Worm (Caenorhabditis elegans) whole organism, midembryonic: ENCODE measurements around the gene W09H1.4.

ENCODE experiments used
- T22C8.4 ChIP-seq: fragments of 200-800 bp; sonication (Bioruptor generic); IDR thresholded peaks from 2 replicates; pipeline ENCODE4 v1.3.6; 2022; ENCODE audit warnings: missing genetic modification characterization, missing compliant biosample characterization
- cog-1 ChIP-seq: sonication (generic microtip); optimal IDR thresholded peaks from 2 replicates; lab custom pipeline; 2016; ENCODE audit warnings: missing genetic modification characterization, missing compliant biosample characterization
- flt-1 ChIP-seq: fragments of 200-800 bp; sonication (Bioruptor generic); IDR thresholded peaks from 2 replicates; pipeline ENCODE4 v1.3.6; 2022; ENCODE audit warnings: missing genetic modification characterization, missing compliant biosample characterization
- klf-2 ChIP-seq: fragments of 200-800 bp; sonication (Bioruptor generic); conservative IDR thresholded peaks from 2 replicates; pipeline ENCODE4 v1.3.6; 2022; ENCODE audit warnings: missing genetic modification reagents, missing genetic modification characterization, missing compliant biosample characterization
- med-1 ChIP-seq: sonication (generic microtip); optimal IDR thresholded peaks from 2 replicates; lab custom pipeline; 2017; ENCODE audit warnings: missing genetic modification characterization, mild to moderate bottlenecking, missing compliant biosample characterization, antibody characterized with exemption, missing genetic modification reagents; ENCODE audit not compliant: insufficient read depth
- ref-1 ChIP-seq: fragments of 200-800 bp; sonication (Bioruptor generic); conservative IDR thresholded peaks from 2 replicates; pipeline ENCODE4 v1.3.6; 2022; ENCODE audit warnings: missing genetic modification reagents, missing genetic modification characterization, missing compliant biosample characterization
- tab-1 ChIP-seq: fragments of 200-800 bp; sonication (Bioruptor generic); IDR thresholded peaks from 2 replicates; pipeline ENCODE4 v1.3.6; 2022; ENCODE audit warnings: missing genetic modification characterization, missing compliant biosample characterization
- ztf-23 ChIP-seq: fragments of 200-800 bp; sonication (Bioruptor generic); IDR thresholded peaks from 2 replicates; pipeline ENCODE4 v1.3.6; 2022; ENCODE audit warnings: missing genetic modification reagents, missing genetic modification characterization, missing compliant biosample characterization
- ztf-29 ChIP-seq: fragments of 200-800 bp; sonication (Bioruptor generic); IDR thresholded peaks from 2 replicates; pipeline ENCODE4 v1.3.6; 2022; ENCODE audit warnings: missing genetic modification reagents, missing genetic modification characterization, missing compliant biosample characterization

W09H1.4 gene

DNA sequence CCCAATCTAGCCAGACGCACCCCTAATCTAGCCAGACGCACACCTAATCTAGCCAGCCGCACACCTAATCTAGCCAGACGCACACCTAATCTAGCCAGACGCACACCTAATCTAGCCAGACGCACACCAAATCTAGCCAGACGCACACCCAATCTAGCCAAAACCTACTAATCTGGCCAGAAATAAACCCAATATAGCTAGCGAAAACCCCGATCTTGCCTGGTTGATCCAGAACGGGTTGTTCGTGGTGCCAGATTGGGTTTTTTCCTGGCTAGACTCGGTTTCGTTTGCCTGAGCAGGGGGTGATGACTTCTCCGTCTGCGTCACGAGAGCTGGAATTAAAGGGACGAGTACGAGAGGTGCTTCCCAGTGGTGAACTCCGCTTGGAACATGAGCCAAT lies 801 bp downstream of the W09H1.4 start, which contains the start of gene W09H1.3:
Gene W09H1.3, plus strand, starts transcription at position 301 of the 400 bp plus-strand sequence.
- no peak for TF ChIP-seq ztf-29 (GFP tag; lab: Robert Waterston, UW)
- no peak for TF ChIP-seq med-1 (GFP tag; lab: Kevin White, UChicago)
- no peak for TF ChIP-seq ztf-23
- no peak for TF ChIP-seq flt-1 (GFP tag; lab: Robert Waterston, UW)
- no peak for TF ChIP-seq T22C8.4 (GFP tag; lab: Robert Waterston, UW)
- TF ChIP-seq klf-2 (GFP tag; lab: Robert Waterston, UW): no peak
- no peak for TF ChIP-seq tab-1 (GFP tag; lab: Robert Waterston, UW)
- no peak for TF ChIP-seq cog-1
- TF ChIP-seq ref-1 (GFP tag; lab: Robert Waterston, UW): no peak

DNA sequence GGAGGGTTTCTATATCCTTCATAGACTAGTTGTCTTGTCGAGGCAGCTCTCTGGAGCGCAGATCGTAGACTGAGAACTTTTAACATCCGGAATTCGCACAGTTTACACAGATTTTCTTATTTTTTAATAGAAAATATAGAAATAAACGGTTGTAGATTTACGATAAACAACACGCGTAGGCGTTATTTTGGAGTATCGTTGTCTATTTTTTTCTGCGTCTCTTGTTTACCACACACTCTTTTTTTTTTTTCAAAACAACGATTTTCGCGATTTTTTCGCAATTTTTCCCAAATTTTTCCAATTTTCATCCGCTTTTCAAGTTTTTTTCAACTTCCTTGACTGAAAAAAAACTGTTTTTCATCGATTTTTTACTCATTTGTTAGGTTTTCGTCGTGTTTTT lies 3.9 kb downstream of the W09H1.4 start, which contains the start of gene mecr-1:
Gene mecr-1, minus strand, starts transcription at position 127 of the 400 bp plus-strand sequence.
- TF ChIP-seq ref-1 (GFP tag; lab: Robert Waterston, UW) (no peak), klf-2 (GFP tag; lab: Robert Waterston, UW) (no peak), T22C8.4 (GFP tag; lab: Robert Waterston, UW) (no peak), ztf-29 (GFP tag; lab: Robert Waterston, UW) (no peak), ztf-23 (no peak), med-1 (GFP tag; lab: Kevin White, UChicago) (no peak), cog-1 (no peak), flt-1 (GFP tag; lab: Robert Waterston, UW) (no peak), tab-1 (GFP tag; lab: Robert Waterston, UW) (no peak)

DNA sequence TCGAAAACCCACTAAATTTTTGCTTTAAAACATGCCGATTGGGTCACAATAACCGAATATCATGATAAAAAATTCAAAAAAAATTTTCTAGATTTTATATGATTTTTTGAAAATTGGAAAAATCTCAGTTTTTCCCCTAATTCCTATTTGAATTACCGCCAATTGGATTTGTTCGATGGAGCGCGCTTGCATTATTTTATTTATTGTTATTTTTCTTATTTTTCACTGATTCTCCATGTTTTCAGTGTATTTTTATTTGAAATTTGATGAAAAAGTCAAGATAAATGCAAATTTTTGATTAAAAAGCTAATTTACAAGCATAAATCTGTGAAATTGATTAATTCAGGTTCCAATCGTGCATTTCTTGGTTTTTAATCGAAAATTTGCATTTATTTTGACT lies 4.8 kb downstream of the W09H1.4 start:
- no peak for TF ChIP-seq flt-1 (GFP tag; lab: Robert Waterston, UW)
- no peak for TF ChIP-seq tab-1 (GFP tag; lab: Robert Waterston, UW)
- no peak for TF ChIP-seq T22C8.4 (GFP tag; lab: Robert Waterston, UW)
- TF ChIP-seq ref-1 (GFP tag; lab: Robert Waterston, UW): no peak
- TF ChIP-seq klf-2 (GFP tag; lab: Robert Waterston, UW): no peak
- TF ChIP-seq ztf-23: no peak
- TF ChIP-seq cog-1: no peak
- TF ChIP-seq med-1 (GFP tag; lab: Kevin White, UChicago): no peak
- no peak for TF ChIP-seq ztf-29 (GFP tag; lab: Robert Waterston, UW)

DNA sequence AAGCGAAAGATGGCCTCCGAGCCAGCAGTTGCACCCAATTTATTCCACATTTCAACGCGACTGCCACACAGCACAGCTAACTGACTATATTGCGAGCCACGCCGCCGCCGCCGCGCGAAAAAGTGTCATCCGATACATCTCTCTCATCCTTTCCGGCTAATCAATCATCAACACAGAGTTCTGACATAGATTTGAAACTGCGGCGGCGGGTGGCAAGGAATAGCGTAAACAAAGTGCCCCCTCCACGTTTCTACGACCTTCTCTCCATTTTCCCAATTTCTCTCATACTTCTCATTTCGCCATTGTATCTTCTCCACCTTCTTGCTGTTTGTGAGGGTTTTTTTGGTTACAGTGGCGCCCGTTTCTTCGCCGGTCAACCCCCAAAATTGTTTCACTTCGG lies 6.0 kb downstream of the W09H1.4 start:
- no peak for TF ChIP-seq ztf-29 (GFP tag; lab: Robert Waterston, UW)
- TF ChIP-seq ref-1 (GFP tag; lab: Robert Waterston, UW): no peak
- TF ChIP-seq T22C8.4 (GFP tag; lab: Robert Waterston, UW): no peak
- no peak for TF ChIP-seq med-1 (GFP tag; lab: Kevin White, UChicago)
- TF ChIP-seq flt-1 (GFP tag; lab: Robert Waterston, UW): no peak
- no peak for TF ChIP-seq klf-2 (GFP tag; lab: Robert Waterston, UW)
- TF ChIP-seq tab-1 (GFP tag; lab: Robert Waterston, UW): no peak
- TF ChIP-seq ztf-23: no peak
- TF ChIP-seq cog-1: no peak

DNA sequence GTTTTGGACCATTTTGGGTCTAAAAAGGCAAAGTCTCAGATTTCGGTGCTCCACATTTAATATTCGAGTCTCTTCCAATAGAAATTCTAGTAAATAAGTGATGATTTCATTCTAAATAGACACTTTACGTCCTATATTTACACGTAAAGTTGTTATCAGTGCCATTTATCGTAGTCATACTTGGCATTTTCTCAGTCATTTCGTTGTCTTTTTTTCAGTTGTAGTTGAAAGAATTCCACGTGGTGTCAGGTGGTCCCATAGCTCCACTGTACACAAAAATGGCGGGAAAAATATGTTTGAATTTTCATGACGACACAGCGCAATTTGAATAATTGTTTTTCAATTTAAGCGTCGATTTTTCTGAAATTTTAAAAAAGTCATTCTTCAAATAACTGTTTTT lies 7.1 kb downstream of the W09H1.4 start:
- TF ChIP-seq cog-1: no peak
- TF ChIP-seq ztf-29 (GFP tag; lab: Robert Waterston, UW): no peak
- TF ChIP-seq klf-2 (GFP tag; lab: Robert Waterston, UW): no peak
- TF ChIP-seq ref-1 (GFP tag; lab: Robert Waterston, UW): no peak
- no peak for TF ChIP-seq ztf-23
- no peak for TF ChIP-seq T22C8.4 (GFP tag; lab: Robert Waterston, UW)
- no peak for TF ChIP-seq tab-1 (GFP tag; lab: Robert Waterston, UW)
- TF ChIP-seq flt-1 (GFP tag; lab: Robert Waterston, UW): no peak
- no peak for TF ChIP-seq med-1 (GFP tag; lab: Kevin White, UChicago)

DNA sequence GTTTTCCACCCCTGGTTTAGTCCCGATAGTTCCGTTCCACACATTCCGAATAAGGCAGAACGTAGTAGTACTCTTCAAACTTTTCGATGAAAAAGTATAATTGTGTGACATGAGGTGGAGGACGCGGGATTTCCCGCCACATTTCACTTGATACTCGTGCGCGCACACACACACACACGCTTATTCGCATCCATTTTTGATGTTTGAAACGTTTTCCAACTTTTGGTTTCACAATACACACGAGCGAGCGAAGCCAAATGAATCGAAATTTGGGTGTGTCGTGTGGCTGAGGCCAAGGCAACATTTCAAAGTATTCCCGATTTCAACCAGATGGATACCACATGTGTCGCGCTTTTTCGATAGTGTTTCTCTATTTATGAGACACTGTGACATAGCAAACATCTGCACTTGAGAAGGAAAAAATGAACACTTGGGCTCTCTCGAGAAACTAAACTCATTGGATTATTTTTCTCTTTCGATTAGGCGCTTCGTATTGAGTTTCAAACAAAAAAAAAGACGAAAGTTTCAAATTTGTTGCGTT lies 10.3 kb downstream of the W09H1.4 start:
- no peak for TF ChIP-seq ztf-23

DNA sequence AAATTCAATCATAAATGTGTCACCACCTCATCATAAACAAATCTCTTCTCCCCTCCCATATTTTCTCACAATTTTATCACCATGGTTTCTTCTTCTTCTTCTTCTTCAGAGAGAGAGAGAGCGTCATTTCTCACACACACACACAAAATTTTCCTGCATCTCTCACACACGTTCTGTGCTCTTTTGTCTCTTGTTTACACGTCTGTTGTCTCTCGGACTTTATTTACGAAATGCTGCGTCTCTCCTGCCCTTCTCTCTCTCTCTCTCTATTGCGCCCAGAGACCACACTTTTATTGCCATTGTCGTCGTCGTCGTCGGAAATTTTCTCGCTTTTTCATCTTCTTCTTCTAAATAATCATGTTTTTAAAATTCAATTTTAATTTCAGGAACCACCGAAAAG lies 11.8 kb downstream of the W09H1.4 start, which contains the start of gene lec-1:
Gene lec-1, plus strand, starts transcription at position 387 of the 400 bp plus-strand sequence.
- peak; percentile 71 for TF ChIP-seq cog-1
- no peak for TF ChIP-seq ref-1 (GFP tag; lab: Robert Waterston, UW)
- TF ChIP-seq klf-2 (GFP tag; lab: Robert Waterston, UW): no peak

DNA sequence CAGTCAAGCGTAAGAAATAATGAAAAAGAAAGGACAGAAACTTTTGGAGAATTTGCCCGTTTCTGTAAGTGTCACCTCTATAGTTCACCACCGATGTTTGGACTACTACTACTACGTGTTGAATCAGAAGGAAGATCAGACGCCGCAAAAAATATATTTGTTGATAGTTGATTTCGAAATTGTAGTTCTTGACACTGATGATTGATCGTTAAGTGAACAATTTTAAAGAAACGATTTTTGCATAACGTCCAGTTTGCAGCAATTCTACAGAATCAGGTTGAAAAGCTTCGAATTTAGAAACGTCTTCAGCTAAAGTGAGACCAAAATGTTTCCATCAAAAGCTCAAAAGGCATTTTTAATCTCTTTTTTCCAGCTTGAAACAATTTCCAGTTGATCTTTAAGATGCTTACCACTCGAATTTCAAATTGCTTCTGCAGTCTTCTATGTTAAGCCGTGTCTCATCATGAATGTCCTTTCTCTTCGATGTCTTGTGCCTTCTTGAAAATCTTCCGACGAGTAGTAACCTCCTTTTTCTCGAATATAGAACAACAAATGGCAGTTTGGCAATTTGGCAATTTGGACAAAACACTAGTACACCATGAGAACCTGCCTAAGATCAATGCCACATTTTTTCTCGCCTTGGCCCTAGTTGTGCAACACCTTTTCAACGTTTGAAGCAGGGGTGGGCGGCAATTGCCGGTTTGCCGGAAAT lies 12.5 kb downstream of the W09H1.4 start:
- TF ChIP-seq ztf-29 (GFP tag; lab: Robert Waterston, UW) (no peak), ref-1 (GFP tag; lab: Robert Waterston, UW) (no peak), tab-1 (GFP tag; lab: Robert Waterston, UW) (no peak; the same call in 1 of the 2 replicates), klf-2 (GFP tag; lab: Robert Waterston, UW) (no peak), ztf-23 (no peak)

DNA sequence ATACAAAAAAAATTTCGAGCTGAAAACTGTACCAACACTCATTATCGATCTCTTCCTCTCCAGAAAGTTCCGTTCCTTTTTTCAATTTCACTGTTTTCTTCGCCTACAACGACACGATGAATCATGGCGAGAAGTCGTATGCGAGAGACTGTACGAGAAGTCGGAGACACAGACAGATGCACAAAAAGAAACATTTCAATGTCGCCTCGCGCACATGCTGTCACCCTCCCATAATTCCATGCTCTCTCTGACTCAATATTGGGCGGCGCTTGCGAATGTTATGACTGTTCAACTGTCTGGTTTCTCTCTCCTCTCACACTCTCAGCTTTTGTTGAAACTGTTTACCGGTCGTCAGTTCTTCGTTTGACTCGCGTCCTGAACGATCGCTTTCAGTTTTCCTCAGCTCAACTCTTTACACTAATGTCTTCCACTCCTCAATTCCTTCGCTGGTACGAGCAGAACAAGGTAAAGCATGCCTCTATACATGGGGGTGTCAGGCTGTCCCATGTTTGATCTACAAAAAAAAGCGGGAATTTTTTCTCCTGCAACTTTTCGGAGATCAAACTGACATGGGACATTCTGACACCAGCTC lies 13.5 kb downstream of the W09H1.4 start:
- TF ChIP-seq ref-1 (GFP tag; lab: Robert Waterston, UW) (no peak), klf-2 (GFP tag; lab: Robert Waterston, UW) (no peak), ztf-23 (no peak), ztf-29 (GFP tag; lab: Robert Waterston, UW) (no peak), med-1 (GFP tag; lab: Kevin White, UChicago) (no peak)
